Fruit fly (Drosophila melanogaster) whole organism, pupa: ENCODE measurements around the gene CG33985.
A peak's percentile ranks its signal among the peaks of the same experiment; 100 is the strongest.

Experiments used
- CG10348 ChIP-seq: fragments of 200-800 bp; sonication (Bioruptor generic); IDR thresholded peaks from 2 replicates; pipeline ENCODE4 v1.3.6; 2022; ENCODE audit warnings: missing biosample characterization, missing genetic modification characterization
- CG12605 ChIP-seq: fragments of 200-800 bp; sonication (Bioruptor generic); IDR thresholded peaks from 2 replicates; pipeline ENCODE4 v1.3.6; 2022; ENCODE audit warnings: missing biosample characterization, missing genetic modification characterization
- CG13204 ChIP-seq: fragments of 200-800 bp; sonication (Bioruptor generic); optimal IDR thresholded peaks from 2 replicates; lab custom pipeline; 2018; ENCODE audit warnings: missing biosample characterization, mild to moderate bottlenecking, missing genetic modification characterization, moderate library complexity
- CG14655 ChIP-seq: fragments of 200-800 bp; sonication (Bioruptor generic); optimal IDR thresholded peaks from 3 replicates; lab custom pipeline; 2017; ENCODE audit warnings: mild to moderate bottlenecking, missing biosample characterization, missing genetic modification reagents, missing genetic modification characterization
- CG15710 ChIP-seq: fragments of 200-800 bp; sonication (Bioruptor generic); optimal IDR thresholded peaks from 2 replicates; lab custom pipeline; 2018; ENCODE audit warnings: missing biosample characterization, mild to moderate bottlenecking, missing genetic modification characterization, moderate library complexity
- CG17806 ChIP-seq: fragments of 200-800 bp; sonication (Bioruptor generic); optimal IDR thresholded peaks from 2 replicates; lab custom pipeline; 2018; ENCODE audit warnings: missing biosample characterization, mild to moderate bottlenecking, missing genetic modification characterization, moderate library complexity
- CG32121 ChIP-seq: fragments of 200-800 bp; sonication (Bioruptor generic); IDR thresholded peaks from 2 replicates; pipeline ENCODE4 v1.3.6; 2022; ENCODE audit warnings: missing biosample characterization, missing genetic modification characterization
- CG34367 ChIP-seq: fragments of 200-800 bp; sonication (Bioruptor generic); optimal IDR thresholded peaks from 2 replicates; lab custom pipeline; 2018; ENCODE audit warnings: missing biosample characterization, mild to moderate bottlenecking, missing genetic modification characterization
- CG4496 ChIP-seq: fragments of 200-800 bp; sonication (Bioruptor generic); IDR thresholded peaks from 3 replicates; pipeline ENCODE4 v1.3.6; 2022; ENCODE audit warnings: missing biosample characterization, missing genetic modification characterization
- CG8159 ChIP-seq: fragments of 200-800 bp; sonication (Bioruptor generic); optimal IDR thresholded peaks from 3 replicates; lab custom pipeline; 2018; ENCODE audit warnings: missing biosample characterization, mild to moderate bottlenecking, missing genetic modification characterization, moderate library complexity
- CG8301 ChIP-seq: fragments of 200-800 bp; sonication (Bioruptor generic); optimal IDR thresholded peaks from 2 replicates; lab custom pipeline; 2018; ENCODE audit warnings: missing biosample characterization, mild to moderate bottlenecking, missing genetic modification characterization
- CG9948 ChIP-seq: fragments of 200-800 bp; sonication (Bioruptor generic); optimal IDR thresholded peaks from 2 replicates; lab custom pipeline; 2018; ENCODE audit warnings: missing biosample characterization, mild to moderate bottlenecking, missing genetic modification characterization, moderate library complexity
- D1 ChIP-seq: fragments of 200-800 bp; sonication (Bioruptor generic); optimal IDR thresholded peaks from 2 replicates; lab custom pipeline; 2018; ENCODE audit warnings: missing biosample characterization, mild to moderate bottlenecking, missing genetic modification characterization, moderate library complexity
- EcR ChIP-seq: fragments of 200-800 bp; sonication (Bioruptor generic); optimal IDR thresholded peaks from 3 replicates; lab custom pipeline; 2019; ENCODE audit warnings: missing biosample characterization, missing genetic modification characterization, mild to moderate bottlenecking, moderate library complexity, missing genetic modification reagents
- Ets98B ChIP-seq: fragments of 200-800 bp; sonication (Bioruptor generic); IDR thresholded peaks from 2 replicates; pipeline ENCODE4 v1.3.6; 2022; ENCODE audit warnings: missing biosample characterization, missing genetic modification characterization
- Pif1A ChIP-seq: fragments of 200-800 bp; sonication (Bioruptor generic); optimal IDR thresholded peaks from 3 replicates; lab custom pipeline; 2016; ENCODE audit warnings: missing biosample characterization, missing genetic modification characterization
- Pif1B ChIP-seq: fragments of 200-800 bp; sonication (Bioruptor generic); optimal IDR thresholded peaks from 3 replicates; lab custom pipeline; 2016; ENCODE audit warnings: missing biosample characterization, missing genetic modification characterization
- Snoo ChIP-seq: fragments of 200-800 bp; sonication (Bioruptor generic); optimal IDR thresholded peaks from 3 replicates; lab custom pipeline; 2017; ENCODE audit warnings: missing biosample characterization, mild to moderate bottlenecking, missing genetic modification characterization, inconsistent platforms
- fd96Ca ChIP-seq: fragments of 200-800 bp; sonication (Bioruptor generic); IDR thresholded peaks from 3 replicates; pipeline ENCODE4 v1.3.6; 2022; ENCODE audit warnings: missing biosample characterization, missing genetic modification characterization
- gl ChIP-seq: fragments of 200-800 bp; sonication (Bioruptor generic); optimal IDR thresholded peaks from 2 replicates; lab custom pipeline; 2018; ENCODE audit warnings: missing biosample characterization, mild to moderate bottlenecking, missing genetic modification characterization
- rn ChIP-seq: fragments of 200-800 bp; sonication (Bioruptor generic); IDR thresholded peaks from 2 replicates; pipeline ENCODE4 v1.3.6; 2022; ENCODE audit warnings: missing biosample characterization, missing genetic modification characterization

The CG33985 gene

dm6 chr3L:15547187-15547790 lies 20.7 kb upstream of the CG33985 start:
- TF ChIP-seq CG17806, result no peak
- no peak for TF ChIP-seq CG8159 (tag; lab: Kevin White, UChicago)
- no peak for TF ChIP-seq CG12605 (GFP tag; lab: Robert Waterston, UW)
- TF ChIP-seq CG34367 (tag; lab: Kevin White, UChicago), result no peak
- TF ChIP-seq Snoo (tag; lab: Kevin White, UChicago), result no peak
- TF ChIP-seq gl (tag; lab: Kevin White, UChicago), result no peak
- TF ChIP-seq CG4496 (GFP tag; lab: Robert Waterston, UW), result no peak
- TF ChIP-seq CG15710 (tag; lab: Kevin White, UChicago), result no peak
- no peak for TF ChIP-seq fd96Ca (GFP tag; lab: Robert Waterston, UW)
- TF ChIP-seq Pif1A (GFP tag; lab: Kevin White, UChicago), result no peak
- TF ChIP-seq CG14655, result no peak
- TF ChIP-seq CG10348 (GFP tag; lab: Robert Waterston, UW), result no peak
- no peak for TF ChIP-seq rn (GFP tag; lab: Robert Waterston, UW)
- no peak for TF ChIP-seq D1 (tag; lab: Kevin White, UChicago)
- no peak for TF ChIP-seq Pif1B (GFP tag; lab: Kevin White, UChicago)
- no peak for TF ChIP-seq CG9948 (tag; lab: Kevin White, UChicago)
- TF ChIP-seq CG32121 (GFP tag; lab: Robert Waterston, UW), result no peak

- TF ChIP-seq CG32121 (GFP tag; lab: Robert Waterston, UW) (no peak), gl (tag; lab: Kevin White, UChicago) (no peak), CG15710 (tag; lab: Kevin White, UChicago) (no peak), CG14655 (peak; percentile 60), CG10348 (GFP tag; lab: Robert Waterston, UW) (no peak), CG8159 (tag; lab: Kevin White, UChicago) (no peak), CG9948 (tag; lab: Kevin White, UChicago) (no peak), Pif1B (GFP tag; lab: Kevin White, UChicago) (no peak), rn (GFP tag; lab: Robert Waterston, UW) (no peak), Pif1A (GFP tag; lab: Kevin White, UChicago) (peak; percentile 20), CG4496 (GFP tag; lab: Robert Waterston, UW) (peak; percentile 15; the same call in 1 of the 3 replicates), CG8301 (peak; percentile 44), D1 (tag; lab: Kevin White, UChicago) (no peak), Snoo (tag; lab: Kevin White, UChicago) (peak; percentile 24), CG34367 (tag; lab: Kevin White, UChicago) (no peak), fd96Ca (GFP tag; lab: Robert Waterston, UW) (no peak; the same call in 2 of the 3 replicates), EcR (peak; percentile 72), CG17806 (no peak), Ets98B (peak; percentile 11; the same call in 1 of the 2 replicates), CG12605 (GFP tag; lab: Robert Waterston, UW) (no peak), CG13204 (no peak)
Measured at dm6 chr3L:15544455-15545415, 18.1 kb upstream of the CG33985 start.

DNA sequence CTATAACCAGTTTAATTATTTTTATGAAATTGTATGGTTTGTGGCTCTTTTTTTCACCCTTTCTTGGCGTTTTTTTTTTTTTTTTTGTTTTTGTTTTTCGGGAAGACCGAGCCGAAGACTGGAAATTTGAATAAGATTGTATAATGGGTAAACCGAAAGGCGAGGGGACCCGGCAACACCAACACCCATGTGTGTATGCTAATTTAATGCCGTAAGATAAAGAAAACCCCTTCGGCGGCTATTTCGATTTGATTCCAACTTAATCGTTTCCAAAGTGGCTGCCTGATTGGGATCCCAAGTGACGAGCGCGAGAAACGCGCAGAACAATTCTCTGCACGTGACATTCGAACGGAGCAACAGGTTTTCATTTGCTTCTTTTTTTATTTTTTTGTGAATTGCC lies 16.9 kb upstream of the CG33985 start:
- TF ChIP-seq CG32121 (GFP tag; lab: Robert Waterston, UW) (no peak), gl (tag; lab: Kevin White, UChicago) (no peak), rn (GFP tag; lab: Robert Waterston, UW) (no peak), CG15710 (tag; lab: Kevin White, UChicago) (no peak), CG17806 (no peak), Pif1A (GFP tag; lab: Kevin White, UChicago) (no peak), CG8301 (no peak), Ets98B (no peak), CG4496 (GFP tag; lab: Robert Waterston, UW) (no peak), CG14655 (no peak), fd96Ca (GFP tag; lab: Robert Waterston, UW) (no peak), CG34367 (tag; lab: Kevin White, UChicago) (no peak), CG13204 (no peak), D1 (tag; lab: Kevin White, UChicago) (no peak), Pif1B (GFP tag; lab: Kevin White, UChicago) (no peak), EcR (no peak), Snoo (tag; lab: Kevin White, UChicago) (no peak), CG9948 (tag; lab: Kevin White, UChicago) (no peak)

DNA sequence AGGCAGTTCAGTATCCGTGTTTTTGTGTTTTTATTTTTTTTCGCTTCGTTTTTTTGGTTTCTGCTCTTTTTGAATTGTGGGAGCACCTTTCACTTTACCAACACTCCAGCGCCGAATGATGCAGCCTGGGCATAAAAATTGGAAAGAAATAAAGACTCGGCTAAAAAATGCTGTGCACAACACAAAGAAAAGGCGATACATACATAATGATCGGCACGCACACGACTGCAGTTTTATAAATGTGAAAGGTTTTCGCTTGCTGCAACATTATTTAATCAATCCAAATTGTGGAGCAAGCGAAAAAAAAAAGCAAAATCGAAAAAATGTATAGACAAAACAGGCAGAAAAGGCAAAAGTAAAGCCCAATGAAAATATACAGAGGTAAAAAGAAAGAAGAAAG lies 16.4 kb upstream of the CG33985 start:
- TF ChIP-seq gl (tag; lab: Kevin White, UChicago), result no peak
- TF ChIP-seq CG9948 (tag; lab: Kevin White, UChicago), result no peak
- 0 out of 3 replicates have a peak, but pooled peaks have one; percentile 2 for TF ChIP-seq CG4496 (GFP tag; lab: Robert Waterston, UW)
- no peak for TF ChIP-seq Pif1A (GFP tag; lab: Kevin White, UChicago)
- no peak for TF ChIP-seq CG15710 (tag; lab: Kevin White, UChicago)
- TF ChIP-seq CG14655, result no peak

- TF ChIP-seq CG4496 (GFP tag; lab: Robert Waterston, UW), result no peak
- no peak for TF ChIP-seq CG32121 (GFP tag; lab: Robert Waterston, UW)
- no peak for TF ChIP-seq CG17806
- no peak for TF ChIP-seq CG15710 (tag; lab: Kevin White, UChicago)
- no peak for TF ChIP-seq CG8159 (tag; lab: Kevin White, UChicago)
- no peak for TF ChIP-seq CG10348 (GFP tag; lab: Robert Waterston, UW)
- no peak for TF ChIP-seq gl (tag; lab: Kevin White, UChicago)
- TF ChIP-seq CG13204, result no peak
- no peak for TF ChIP-seq Snoo (tag; lab: Kevin White, UChicago)
- TF ChIP-seq CG34367 (tag; lab: Kevin White, UChicago), result no peak
- TF ChIP-seq CG8301, result no peak
- TF ChIP-seq CG14655, result no peak
- TF ChIP-seq EcR, result no peak
- no peak for TF ChIP-seq Pif1A (GFP tag; lab: Kevin White, UChicago)
- TF ChIP-seq Pif1B (GFP tag; lab: Kevin White, UChicago), result no peak
- TF ChIP-seq rn (GFP tag; lab: Robert Waterston, UW), result no peak
Measured at dm6 chr3L:15541281-15541680, 14.7 kb upstream of the CG33985 start.
